Worm (Caenorhabditis elegans) whole organism, L4 larva: ENCODE data around the gene C46C11.3.

Source experiments
- T20F7.1 ChIP-seq: fragments of 200-800 bp; sonication (Bioruptor generic); optimal IDR thresholded peaks from 2 replicates; lab custom pipeline; 2018; ENCODE audit warnings: mild to moderate bottlenecking, missing genetic modification characterization, missing compliant biosample characterization
- ZK337.2 ChIP-seq: fragments of 200-800 bp; sonication (Bioruptor generic); IDR thresholded peaks from 2 replicates; pipeline ENCODE4 v1.3.6; 2022; ENCODE audit warnings: missing genetic modification reagents, missing genetic modification characterization, missing compliant biosample characterization
- aha-1 ChIP-seq: fragments of 150-350 bp; peaks from one replicate; lab custom pipeline; 2014; ENCODE audit warnings: missing biosample characterization, missing genetic modification characterization
- aly-2 ChIP-seq: sonication (generic microtip); optimal IDR thresholded peaks from 2 replicates; lab custom pipeline; 2018; ENCODE audit warnings: missing biosample characterization, missing genetic modification characterization
- ama-1 ChIP-seq: fragments of 150-350 bp; optimal IDR thresholded peaks from 2 replicates; lab custom pipeline; 2014; ENCODE audit warnings: inconsistent platforms, mixed read lengths
- ceh-20 ChIP-seq: fragments of 200-800 bp; sonication (Bioruptor generic); IDR thresholded peaks from 2 replicates; pipeline ENCODE4 v1.3.6; 2022; ENCODE audit warnings: missing genetic modification reagents, missing genetic modification characterization, missing compliant biosample characterization
- ceh-44 ChIP-seq: fragments of 200-800 bp; sonication (Bioruptor generic); IDR thresholded peaks from 2 replicates; pipeline ENCODE4 v1.3.6; 2022; ENCODE audit warnings: missing genetic modification reagents, missing genetic modification characterization, missing compliant biosample characterization
- ces-1 ChIP-seq: fragments of 150-350 bp; sonication (generic microtip); optimal IDR thresholded peaks from 4 replicates; lab custom pipeline; 2014; ENCODE audit warnings: missing biosample characterization, missing genetic modification reagents, missing genetic modification characterization
- daf-12 ChIP-seq: fragments of 150-350 bp; optimal IDR thresholded peaks from 2 replicates; lab custom pipeline; 2014; ENCODE audit warnings: missing biosample characterization, missing genetic modification reagents, missing genetic modification characterization
- daf-16 ChIP-seq, 3 experiments: sonication (generic microtip); optimal IDR thresholded peaks; 2 replicates each; lab custom pipeline; 2016 to 2017; ENCODE audit warnings: missing genetic modification characterization in 3 of 3, missing genetic modification reagents in 3 of 3, mild to moderate bottlenecking in 2 of 3, missing compliant biosample characterization in 2 of 3, missing biosample characterization in 1 of 3, moderate library complexity in 1 of 3
- daf-19 ChIP-seq: fragments of 200-800 bp; sonication (Bioruptor generic); conservative IDR thresholded peaks from 2 replicates; pipeline ENCODE4 v1.3.6; 2022; ENCODE audit warnings: missing genetic modification characterization, missing compliant biosample characterization
- daf-8 ChIP-seq: fragments of 200-800 bp; sonication (Bioruptor generic); IDR thresholded peaks from 2 replicates; pipeline ENCODE4 v1.3.6; 2022; ENCODE audit warnings: missing genetic modification characterization, missing compliant biosample characterization
- dmd-9 ChIP-seq: fragments of 200-800 bp; sonication (Bioruptor generic); IDR thresholded peaks from 2 replicates; pipeline ENCODE4 v1.3.6; 2022; ENCODE audit warnings: missing genetic modification reagents, missing genetic modification characterization, missing compliant biosample characterization
- hlh-30 ChIP-seq: sonication (generic microtip); optimal IDR thresholded peaks from 2 replicates; lab custom pipeline; 2017; ENCODE audit warnings: antibody characterized with exemption, mild to moderate bottlenecking, missing genetic modification characterization, missing compliant biosample characterization; ENCODE audit not compliant: insufficient read depth
- lin-15B ChIP-seq: fragments of 150-350 bp; sonication (generic microtip); optimal IDR thresholded peaks from 3 replicates; lab custom pipeline; 2014; ENCODE audit warnings: missing biosample characterization, missing genetic modification characterization
- lin-29 ChIP-seq: fragments of 200-800 bp; sonication (Bioruptor generic); IDR thresholded peaks from 2 replicates; pipeline ENCODE4 v1.3.6; 2022; ENCODE audit warnings: missing genetic modification reagents, missing genetic modification characterization, missing compliant biosample characterization
- lin-38 ChIP-seq: fragments of 200-800 bp; sonication (Bioruptor generic); IDR thresholded peaks from 2 replicates; pipeline ENCODE4 v1.3.6; 2022; ENCODE audit warnings: missing genetic modification reagents, missing genetic modification characterization, missing compliant biosample characterization
- lin-39 ChIP-seq: fragments of 150-350 bp; optimal IDR thresholded peaks from 2 replicates; lab custom pipeline; 2014; ENCODE audit warnings: missing biosample characterization, missing genetic modification reagents, missing genetic modification characterization
- madf-5 ChIP-seq, 2 experiments: fragments of 200-800 bp; sonication (Bioruptor generic); IDR thresholded peaks; 2 replicates each; pipeline ENCODE4 v1.3.6; 2022; ENCODE audit warnings: missing compliant biosample characterization in 2 of 2, missing genetic modification characterization in 2 of 2
- mep-1 ChIP-seq: fragments of 150-350 bp; sonication (generic microtip); optimal IDR thresholded peaks from 3 replicates; lab custom pipeline; 2014; ENCODE audit warnings: missing biosample characterization, missing genetic modification characterization
- mxl-3 ChIP-seq: fragments of 200-800 bp; sonication (Bioruptor generic); optimal IDR thresholded peaks from 2 replicates; lab custom pipeline; 2018; ENCODE audit warnings: mild to moderate bottlenecking, missing genetic modification characterization, missing compliant biosample characterization
- nhr-10 ChIP-seq: fragments of 150-350 bp; optimal IDR thresholded peaks from 2 replicates; lab custom pipeline; 2014; ENCODE audit warnings: missing biosample characterization, missing genetic modification characterization
- nhr-111 ChIP-seq: fragments of 200-800 bp; sonication (Bioruptor generic); optimal IDR thresholded peaks from 2 replicates; lab custom pipeline; 2018; ENCODE audit warnings: mild to moderate bottlenecking, missing genetic modification characterization, missing compliant biosample characterization
- nhr-41 ChIP-seq: fragments of 200-800 bp; sonication (Bioruptor generic); IDR thresholded peaks from 2 replicates; pipeline ENCODE4 v1.3.6; 2022; ENCODE audit warnings: missing genetic modification reagents, missing genetic modification characterization, missing compliant biosample characterization
- nhr-76 ChIP-seq: fragments of 150-350 bp; optimal IDR thresholded peaks from 2 replicates; lab custom pipeline; 2014; ENCODE audit warnings: missing biosample characterization, missing genetic modification characterization
- nhr-77 ChIP-seq: fragments of 150-350 bp; optimal IDR thresholded peaks from 2 replicates; lab custom pipeline; 2014; ENCODE audit warnings: missing biosample characterization, missing genetic modification characterization
- sdz-12 ChIP-seq: fragments of 200-800 bp; sonication (Bioruptor generic); optimal IDR thresholded peaks from 2 replicates; lab custom pipeline; 2018; ENCODE audit warnings: mild to moderate bottlenecking, missing genetic modification characterization, missing compliant biosample characterization
- set-16 ChIP-seq: fragments of 200-800 bp; sonication (Bioruptor generic); IDR thresholded peaks from 2 replicates; pipeline ENCODE4 v1.3.6; 2022; ENCODE audit warnings: missing genetic modification reagents, missing genetic modification characterization, missing compliant biosample characterization
- spr-3 ChIP-seq: fragments of 200-800 bp; sonication (Bioruptor generic); optimal IDR thresholded peaks from 2 replicates; lab custom pipeline; 2018; ENCODE audit warnings: mild to moderate bottlenecking, missing genetic modification characterization, missing compliant biosample characterization
- unc-130 ChIP-seq: sonication (generic microtip); optimal IDR thresholded peaks from 2 replicates; lab custom pipeline; 2016; ENCODE audit warnings: missing genetic modification reagents, missing genetic modification characterization, missing compliant biosample characterization
- unc-62 ChIP-seq, 3 experiments: fragments of 150-350 bp in 1 of 3; sonication (generic microtip); optimal IDR thresholded peaks in 2 of 3; peaks in 1 of 3; 1 replicate in 1 of 3; 2 replicates in 2 of 3; lab custom pipeline; 2014 to 2017; ENCODE audit warnings: missing biosample characterization in 3 of 3, missing genetic modification characterization in 3 of 3, missing genetic modification reagents in 3 of 3, missing genotype in 1 of 3
- vab-7 ChIP-seq: fragments of 200-800 bp; sonication (Bioruptor generic); IDR thresholded peaks from 2 replicates; pipeline ENCODE4 v1.3.6; 2022; ENCODE audit warnings: missing genetic modification reagents, missing genetic modification characterization, missing compliant biosample characterization
- zfp-2 ChIP-seq: sonication (generic microtip); optimal IDR thresholded peaks from 2 replicates; lab custom pipeline; 2016; ENCODE audit warnings: mild to moderate bottlenecking, missing genetic modification characterization, missing compliant biosample characterization
- zfp-3 ChIP-seq: fragments of 200-800 bp; sonication (Bioruptor generic); conservative IDR thresholded peaks from 2 replicates; pipeline ENCODE4 v1.3.6; 2022; ENCODE audit warnings: missing genetic modification reagents, missing genetic modification characterization, missing compliant biosample characterization
- ztf-7 ChIP-seq: fragments of 150-350 bp; optimal IDR thresholded peaks from 2 replicates; lab custom pipeline; 2014; ENCODE audit warnings: missing biosample characterization, missing genetic modification characterization

C46C11.3 gene

DNA sequence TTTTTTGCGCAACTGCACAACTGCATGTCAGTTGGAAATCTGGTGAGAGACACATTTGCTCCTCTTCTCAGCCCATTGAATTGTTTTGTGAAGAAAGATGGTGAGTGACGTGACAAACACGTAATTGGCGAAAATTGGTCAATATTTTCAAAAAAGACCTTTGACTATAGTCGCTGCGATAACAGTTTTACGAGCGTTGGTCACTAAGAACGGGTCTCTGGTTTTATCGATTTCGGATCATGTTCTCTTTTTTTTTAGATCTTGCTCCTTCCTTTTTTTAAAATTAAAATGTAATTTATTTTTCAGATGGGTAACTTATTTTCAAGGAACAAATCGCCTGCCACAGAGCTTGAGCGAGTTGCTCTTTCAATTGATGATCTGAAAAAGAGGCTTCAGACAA lies 33.7 kb upstream of the C46C11.3 start, which contains the start of gene lnp-1:
lnp-1 (plus strand) TSS at position 301 of the 400 bp plus-strand sequence.
- no peak for TF ChIP-seq daf-16 (GFP tag; optimal IDR thresholded peaks at IDR 0.05; lab: Kevin White, UChicago)
- peak; percentile 69 for TF ChIP-seq daf-16 (tag; optimal IDR thresholded peaks at IDR 0.05; lab: Kevin White, UChicago)
- no peak for TF ChIP-seq daf-8 (GFP tag; lab: Robert Waterston, UW)

DNA sequence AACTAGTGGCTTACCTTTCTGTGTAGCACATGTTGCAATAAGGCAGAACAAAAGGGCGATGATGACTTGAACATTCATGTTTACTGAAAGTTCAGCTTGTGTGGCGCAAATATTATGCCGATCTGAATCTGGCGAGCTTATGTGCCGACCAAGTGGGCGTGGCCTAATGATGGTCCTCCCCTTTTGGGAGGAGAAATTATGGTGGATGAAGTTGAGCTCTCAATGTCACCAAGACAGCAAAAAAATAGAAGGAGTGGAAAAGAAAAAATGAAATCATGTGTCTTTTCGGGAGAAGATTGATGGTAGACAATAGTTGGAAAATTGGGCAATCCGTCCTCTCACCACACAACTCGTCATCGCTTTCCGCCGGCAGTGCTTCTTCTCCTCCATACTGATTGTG lies 29.9 kb upstream of the C46C11.3 start, which contains the start of gene flp-12:
flp-12 (minus strand) TSS at position 101 of the 400 bp plus-strand sequence.
- TF ChIP-seq ceh-20 (no peak), ces-1 (GFP tag; lab: Kevin White, UChicago) (no peak), ztf-7 (no peak), unc-62 (GFP tag; optimal IDR thresholded peaks at IDR 0.05 in 1 of 2; lab: Kevin White, UChicago) (no peak), unc-62 (tag; optimal IDR thresholded peaks at IDR 0.05; lab: Kevin White, UChicago) (no peak), nhr-77 (tag; lab: Kevin White, UChicago) (no peak), lin-29 (no peak), zfp-2 (tag; lab: Kevin White, UChicago) (no peak), lin-38 (GFP tag; lab: Robert Waterston, UW) (no peak), ama-1 (lab: Kevin White, UChicago) (no peak), sdz-12 (GFP tag; lab: Kevin White, UChicago) (no peak)

DNA sequence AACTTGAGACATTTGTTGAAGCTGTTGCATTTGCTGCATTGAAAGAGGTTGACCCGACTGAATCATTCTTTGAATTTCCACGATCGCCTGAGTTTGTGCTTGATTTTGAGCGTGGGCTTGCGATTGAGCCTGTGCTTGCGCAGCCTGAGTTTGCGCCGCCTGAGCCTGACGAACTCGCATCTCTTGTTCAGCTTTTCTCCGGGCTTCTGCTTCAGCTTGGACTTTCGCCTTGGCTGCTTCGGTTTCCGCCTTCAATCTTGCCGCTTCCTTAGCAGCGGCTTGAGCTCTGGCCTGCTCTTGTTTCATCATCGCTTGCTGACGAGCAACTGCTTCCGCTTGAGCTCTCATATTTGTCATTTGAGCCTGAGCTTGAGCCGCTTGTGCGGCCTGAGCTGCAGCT lies 24.7 kb upstream of the C46C11.3 start:
- TF ChIP-seq dmd-9 (no peak), ceh-44 (GFP tag; lab: Robert Waterston, UW) (no peak), spr-3 (GFP tag; lab: Kevin White, UChicago) (no peak), set-16 (GFP tag; lab: Robert Waterston, UW) (peak; percentile 81), mep-1 (no peak), vab-7 (GFP tag; lab: Robert Waterston, UW) (no peak), hlh-30 (tag; lab: Kevin White, UChicago) (no peak)

DNA sequence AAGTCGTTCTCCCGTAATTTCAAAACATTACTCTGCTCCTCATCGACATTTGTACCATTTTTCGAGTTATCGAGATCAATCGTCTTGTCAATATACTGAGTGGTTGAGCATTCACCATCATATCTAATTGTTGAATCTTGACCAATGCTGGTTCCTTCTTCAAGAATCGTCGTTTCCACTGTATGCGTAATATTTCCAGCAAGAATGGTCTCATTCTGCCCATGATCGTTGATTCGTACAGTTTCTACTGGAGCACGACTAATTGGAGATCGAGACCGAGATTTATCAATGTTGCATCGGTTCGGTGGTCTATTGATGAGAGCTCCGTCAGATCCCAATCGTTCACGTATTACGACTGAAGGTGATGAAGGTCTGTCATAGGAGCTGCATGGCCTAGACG lies 22.6 kb upstream of the C46C11.3 start:
- TF ChIP-seq aha-1 (tag; lab: Kevin White, UChicago), result peak; percentile 75
- no peak for TF ChIP-seq unc-130 (GFP tag; lab: Kevin White, UChicago)

DNA sequence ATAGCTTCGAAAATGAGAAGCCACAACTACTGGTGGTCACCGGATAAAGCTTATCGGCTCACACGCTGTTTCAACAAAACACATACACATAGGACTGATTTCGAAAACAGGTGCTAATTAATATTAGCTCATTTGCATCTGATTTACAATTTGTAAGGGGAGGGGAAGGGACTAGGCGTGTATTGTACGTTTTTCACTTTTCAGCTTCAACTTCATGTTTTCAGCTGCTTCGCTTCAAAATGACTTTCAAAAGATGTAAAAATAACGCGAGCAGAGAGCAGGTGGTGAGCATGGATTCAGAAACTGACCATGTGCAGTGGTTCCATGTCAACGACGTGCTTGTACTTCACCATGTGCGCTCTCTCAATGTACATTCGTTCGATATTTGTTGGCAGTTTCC lies 21.1 kb upstream of the C46C11.3 start:
- TF ChIP-seq daf-19 (GFP tag; lab: Robert Waterston, UW), result no peak
- TF ChIP-seq unc-62 (GFP tag; optimal IDR thresholded peaks at IDR 0.05 in 1 of 2; lab: Kevin White, UChicago), result peak in 1 of 2 experiments; percentile 94
- TF ChIP-seq unc-62 (tag; optimal IDR thresholded peaks at IDR 0.05; lab: Kevin White, UChicago), result no peak

DNA sequence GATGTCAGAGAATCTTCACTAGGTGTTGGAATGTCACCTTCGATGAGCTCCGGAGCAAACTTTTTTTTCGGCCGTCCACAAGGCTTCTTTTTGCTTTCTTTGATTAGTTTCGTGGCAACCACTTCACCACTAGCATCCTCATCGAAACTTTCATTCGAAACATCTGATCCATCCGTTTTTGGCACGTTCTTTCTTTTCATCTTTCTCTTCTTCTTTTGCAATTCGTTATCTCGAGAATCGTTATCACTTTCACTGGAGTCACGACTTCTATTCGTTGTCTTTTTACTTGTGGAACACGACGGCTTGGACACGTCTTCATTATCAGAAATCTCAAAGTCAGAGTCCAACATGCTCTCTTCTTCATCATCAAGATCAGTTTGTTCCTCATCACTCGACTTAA lies 17.9 kb upstream of the C46C11.3 start:
- TF ChIP-seq nhr-10 (tag; lab: Kevin White, UChicago) (no peak), madf-5 (GFP tag; IDR thresholded peaks at IDR 0.05; lab: Robert Waterston, UW) (no peak), aha-1 (tag; lab: Kevin White, UChicago) (peak; percentile 2), lin-15B (tag; lab: Kevin White, UChicago) (no peak), unc-62 (GFP tag; optimal IDR thresholded peaks at IDR 0.05 in 1 of 2; lab: Kevin White, UChicago) (peak in 1 of 2 experiments; percentile 74), unc-62 (tag; optimal IDR thresholded peaks at IDR 0.05; lab: Kevin White, UChicago) (no peak)

DNA sequence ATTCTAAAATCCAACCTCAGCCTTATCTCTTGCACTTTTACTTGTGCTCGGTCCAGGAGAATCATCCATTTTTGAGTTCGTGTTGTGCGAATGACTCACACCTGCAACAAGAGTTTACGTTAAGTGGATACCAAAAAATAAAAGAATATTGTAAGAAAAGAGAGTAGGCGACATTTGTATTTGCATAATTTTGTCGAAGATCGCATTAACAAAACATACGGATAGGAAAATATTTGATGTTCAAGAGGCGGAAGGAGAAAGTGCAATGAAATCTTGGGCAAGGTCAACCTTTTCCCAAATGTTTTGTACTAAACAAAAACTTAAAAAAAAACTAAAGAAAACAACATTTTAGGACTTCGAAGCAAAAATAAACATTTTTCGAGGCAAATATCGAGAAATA lies 16.3 kb upstream of the C46C11.3 start, which contains the start of gene spat-3:
spat-3 (minus strand) TSS at position 101 of the 400 bp plus-strand sequence.
- TF ChIP-seq nhr-111 (GFP tag; lab: Kevin White, UChicago) (no peak), ceh-44 (GFP tag; lab: Robert Waterston, UW) (no peak), daf-12 (tag; lab: Kevin White, UChicago) (no peak), nhr-76 (tag; lab: Kevin White, UChicago) (no peak), aly-2 (tag; lab: Kevin White, UChicago) (no peak), lin-29 (no peak), lin-39 (tag; lab: Kevin White, UChicago) (no peak), daf-8 (GFP tag; lab: Robert Waterston, UW) (no peak), T20F7.1 (GFP tag; lab: Kevin White, UChicago) (no peak), ZK337.2 (no peak), zfp-3 (GFP tag; lab: Robert Waterston, UW) (no peak), zfp-2 (tag; lab: Kevin White, UChicago) (no peak), nhr-41 (GFP tag; lab: Robert Waterston, UW) (no peak), aha-1 (tag; lab: Kevin White, UChicago) (no peak), mxl-3 (GFP tag; lab: Kevin White, UChicago) (no peak)
